Fruit fly (Drosophila melanogaster) whole organism, prepupa: ENCODE data around the gene Grp170.
A peak's percentile ranks its signal among the peaks of the same experiment; 100 is the strongest.

ENCODE experiments used
- Blimp-1 ChIP-seq: fragments of 200-800 bp; sonication (Bioruptor generic); optimal IDR thresholded peaks from 3 replicates; lab custom pipeline; 2017; ENCODE audit warnings: missing biosample characterization, missing genetic modification characterization, mild to moderate bottlenecking, moderate library complexity, missing genetic modification reagents
- CG10631 ChIP-seq: fragments of 200-800 bp; sonication (Bioruptor generic); optimal IDR thresholded peaks from 2 replicates; lab custom pipeline; 2016; ENCODE audit warnings: missing biosample characterization, missing genetic modification characterization
- CG10669 ChIP-seq: fragments of 200-800 bp; sonication (Bioruptor generic); optimal IDR thresholded peaks from 3 replicates; lab custom pipeline; 2018; ENCODE audit warnings: missing biosample characterization, mild to moderate bottlenecking, missing genetic modification characterization, moderate library complexity
- CG11294 ChIP-seq: fragments of 200-800 bp; sonication (Bioruptor generic); IDR thresholded peaks from 2 replicates; pipeline ENCODE4 v1.3.6; 2022; ENCODE audit warnings: missing biosample characterization, missing genetic modification characterization
- CG11902 ChIP-seq: fragments of 200-800 bp; sonication (Bioruptor generic); optimal IDR thresholded peaks from 3 replicates; lab custom pipeline; 2016; ENCODE audit warnings: missing biosample characterization, missing genetic modification characterization
- CG15336 ChIP-seq: fragments of 200-800 bp; sonication (Bioruptor generic); IDR thresholded peaks from 2 replicates; pipeline ENCODE4 v1.3.6; 2022; ENCODE audit warnings: missing biosample characterization, missing genetic modification characterization
- CG1621 ChIP-seq: fragments of 200-800 bp; sonication (Bioruptor generic); optimal IDR thresholded peaks from 3 replicates; lab custom pipeline; 2018; ENCODE audit warnings: missing biosample characterization, mild to moderate bottlenecking, missing genetic modification characterization
- CG3032 ChIP-seq: fragments of 200-800 bp; optimal IDR thresholded peaks from 2 replicates; lab custom pipeline; 2019; ENCODE audit warnings: missing biosample characterization, mild to moderate bottlenecking, missing genetic modification characterization, moderate library complexity
- CG31627 ChIP-seq: fragments of 200-800 bp; sonication (Bioruptor generic); optimal IDR thresholded peaks from 3 replicates; lab custom pipeline; 2016; ENCODE audit warnings: missing biosample characterization, missing genetic modification characterization
- CG32006 ChIP-seq: fragments of 200-800 bp; sonication (Bioruptor generic); optimal IDR thresholded peaks from 3 replicates; lab custom pipeline; 2017; ENCODE audit warnings: missing biosample characterization, mild to moderate bottlenecking, missing genetic modification characterization
- CG34406 ChIP-seq: fragments of 200-800 bp; sonication (Bioruptor generic); optimal IDR thresholded peaks from 3 replicates; lab custom pipeline; 2016; ENCODE audit warnings: missing biosample characterization, missing genetic modification characterization
- CG4318 ChIP-seq: fragments of 200-800 bp; sonication (Bioruptor generic); optimal IDR thresholded peaks from 3 replicates; lab custom pipeline; 2017; ENCODE audit warnings: missing biosample characterization, mild to moderate bottlenecking, missing genetic modification characterization
- CG6163 ChIP-seq: fragments of 200-800 bp; sonication (Bioruptor generic); IDR thresholded peaks from 3 replicates; pipeline ENCODE4 v1.3.6; 2022; ENCODE audit warnings: missing biosample characterization, missing genetic modification characterization
- CG6276 ChIP-seq: fragments of 200-800 bp; sonication (Bioruptor generic); optimal IDR thresholded peaks from 2 replicates; lab custom pipeline; 2017; ENCODE audit warnings: missing biosample characterization, mild to moderate bottlenecking, missing genetic modification characterization
- CG6792 ChIP-seq: fragments of 200-800 bp; sonication (Bioruptor generic); optimal IDR thresholded peaks from 3 replicates; lab custom pipeline; 2016; ENCODE audit warnings: missing biosample characterization, missing genetic modification characterization
- CG6808 ChIP-seq: fragments of 200-800 bp; sonication (Bioruptor generic); optimal IDR thresholded peaks from 3 replicates; lab custom pipeline; 2017; ENCODE audit warnings: missing biosample characterization, missing genetic modification characterization, mild to moderate bottlenecking, moderate library complexity, missing genetic modification reagents
- CG6854 ChIP-seq: fragments of 200-800 bp; sonication (Bioruptor generic); optimal IDR thresholded peaks from 2 replicates; lab custom pipeline; 2017; ENCODE audit warnings: missing biosample characterization, mild to moderate bottlenecking, missing genetic modification characterization
- CG8119 ChIP-seq: fragments of 200-800 bp; sonication (Bioruptor generic); IDR thresholded peaks from 3 replicates; pipeline ENCODE4 v1.3.6; 2022; ENCODE audit warnings: missing biosample characterization, missing genetic modification characterization
- CG8632 ChIP-seq: fragments of 200-800 bp; sonication (Bioruptor generic); optimal IDR thresholded peaks from 3 replicates; lab custom pipeline; 2016; ENCODE audit warnings: missing biosample characterization, missing genetic modification characterization
- CG9139 ChIP-seq: fragments of 200-800 bp; sonication (Bioruptor generic); optimal IDR thresholded peaks from 3 replicates; lab custom pipeline; 2017; ENCODE audit warnings: missing biosample characterization, mild to moderate bottlenecking, missing genetic modification characterization
- Eip75B ChIP-seq: fragments of 200-800 bp; sonication (Bioruptor generic); optimal IDR thresholded peaks from 3 replicates; lab custom pipeline; 2016; ENCODE audit warnings: missing biosample characterization, missing genetic modification characterization
- Eip78C ChIP-seq: fragments of 200-800 bp; sonication (Bioruptor generic); peaks from one replicate; lab custom pipeline; 2016; ENCODE audit warnings: missing biosample characterization, missing genetic modification characterization
- Eip93F ChIP-seq: fragments of 200-800 bp; sonication (Bioruptor generic); optimal IDR thresholded peaks from 2 replicates; lab custom pipeline; 2016; ENCODE audit warnings: missing biosample characterization, mild to moderate bottlenecking, missing genetic modification characterization
- Ets21C ChIP-seq: fragments of 200-800 bp; sonication (Bioruptor generic); optimal IDR thresholded peaks from 3 replicates; lab custom pipeline; 2016; ENCODE audit warnings: missing biosample characterization, missing genetic modification characterization
- Ets96B ChIP-seq: fragments of 200-800 bp; optimal IDR thresholded peaks from 2 replicates; lab custom pipeline; 2019; ENCODE audit warnings: missing biosample characterization, mild to moderate bottlenecking, missing genetic modification characterization, moderate library complexity
- Gug ChIP-seq: fragments of 200-800 bp; sonication (Bioruptor generic); IDR thresholded peaks from 2 replicates; pipeline ENCODE4 v1.3.6; 2022; ENCODE audit warnings: missing biosample characterization, missing genetic modification characterization
- Hr38 ChIP-seq: sonication (Bioruptor generic); optimal IDR thresholded peaks from 2 replicates; lab custom pipeline; 2016; ENCODE audit warnings: missing biosample characterization, missing genetic modification characterization
- Hr39 ChIP-seq: fragments of 200-800 bp; sonication (Bioruptor generic); optimal IDR thresholded peaks from 2 replicates; lab custom pipeline; 2016; ENCODE audit warnings: missing biosample characterization, missing genetic modification characterization
- Hr4 ChIP-seq: fragments of 200-800 bp; sonication (Bioruptor generic); optimal IDR thresholded peaks from 3 replicates; lab custom pipeline; 2016; ENCODE audit warnings: missing biosample characterization, missing genetic modification characterization
- Lpt ChIP-seq: fragments of 200-800 bp; sonication (Bioruptor generic); optimal IDR thresholded peaks from 3 replicates; lab custom pipeline; 2016; ENCODE audit warnings: missing biosample characterization, missing genetic modification characterization
- Met ChIP-seq: fragments of 200-800 bp; sonication (Bioruptor generic); optimal IDR thresholded peaks from 3 replicates; lab custom pipeline; 2016; ENCODE audit warnings: missing biosample characterization, missing genetic modification characterization
- OdsH ChIP-seq: fragments of 200-800 bp; sonication (Bioruptor generic); optimal IDR thresholded peaks from 3 replicates; lab custom pipeline; 2016; ENCODE audit warnings: missing biosample characterization, missing genetic modification characterization
- Sox102F ChIP-seq: fragments of 200-800 bp; sonication (Bioruptor generic); optimal IDR thresholded peaks from 2 replicates; lab custom pipeline; 2016; ENCODE audit warnings: missing biosample characterization, mild to moderate bottlenecking, missing genetic modification characterization
- Sox14 ChIP-seq: fragments of 200-800 bp; sonication (Bioruptor generic); optimal IDR thresholded peaks from 3 replicates; lab custom pipeline; 2016; ENCODE audit warnings: missing biosample characterization, missing genetic modification characterization
- achi ChIP-seq: fragments of 200-800 bp; sonication (Bioruptor generic); optimal IDR thresholded peaks from 3 replicates; lab custom pipeline; 2016; ENCODE audit warnings: missing biosample characterization, missing genetic modification characterization
- cyc ChIP-seq: fragments of 200-800 bp; sonication (Bioruptor generic); optimal IDR thresholded peaks from 3 replicates; lab custom pipeline; 2016; ENCODE audit warnings: missing biosample characterization, missing genetic modification characterization
- dac ChIP-seq: fragments of 200-800 bp; sonication (Bioruptor generic); optimal IDR thresholded peaks from 2 replicates; lab custom pipeline; 2017; ENCODE audit warnings: missing biosample characterization, mild to moderate bottlenecking, missing genetic modification characterization
- dsx ChIP-seq: fragments of 200-800 bp; optimal IDR thresholded peaks from 3 replicates; lab custom pipeline; 2019; ENCODE audit warnings: missing biosample characterization, mild to moderate bottlenecking, missing genetic modification characterization, moderate library complexity; ENCODE audit not compliant: poor library complexity, severe bottlenecking
- eg ChIP-seq: fragments of 200-800 bp; sonication (Bioruptor generic); IDR thresholded peaks from 3 replicates; pipeline ENCODE4 v1.3.6; 2022; ENCODE audit warnings: missing biosample characterization, missing genetic modification characterization
- esn ChIP-seq: fragments of 200-800 bp; sonication (Bioruptor generic); optimal IDR thresholded peaks from 2 replicates; lab custom pipeline; 2016; ENCODE audit warnings: missing biosample characterization, mild to moderate bottlenecking, missing genetic modification characterization, moderate library complexity
- fd59A ChIP-seq: fragments of 200-800 bp; sonication (Bioruptor generic); optimal IDR thresholded peaks from 2 replicates; lab custom pipeline; 2017; ENCODE audit warnings: missing biosample characterization, mild to moderate bottlenecking, missing genetic modification characterization, missing genetic modification reagents
- fkh ChIP-seq: fragments of 200-800 bp; sonication (Bioruptor generic); optimal IDR thresholded peaks from 3 replicates; lab custom pipeline; 2017; ENCODE audit warnings: missing biosample characterization, mild to moderate bottlenecking, missing genetic modification characterization, moderate library complexity
- lz ChIP-seq: fragments of 200-800 bp; sonication (Bioruptor generic); optimal IDR thresholded peaks from 3 replicates; lab custom pipeline; 2016; ENCODE audit warnings: missing biosample characterization, missing genetic modification characterization
- pdm3 ChIP-seq: fragments of 200-800 bp; sonication (Bioruptor generic); optimal IDR thresholded peaks from 3 replicates; lab custom pipeline; 2016; ENCODE audit warnings: missing biosample characterization, missing genetic modification characterization
- ss ChIP-seq, 2 experiments: fragments of 200-800 bp; sonication (Bioruptor generic); optimal IDR thresholded peaks; 2 replicates in 1 of 2; 3 replicates in 1 of 2; lab custom pipeline; 2017 to 2018; ENCODE audit warnings: mild to moderate bottlenecking in 2 of 2, missing biosample characterization in 2 of 2, missing genetic modification characterization in 2 of 2, moderate library complexity in 1 of 2
- svp ChIP-seq: fragments of 200-800 bp; sonication (Bioruptor generic); peaks from one replicate; lab custom pipeline; 2016; ENCODE audit warnings: missing biosample characterization, missing genetic modification characterization

Gene Grp170

DNA sequence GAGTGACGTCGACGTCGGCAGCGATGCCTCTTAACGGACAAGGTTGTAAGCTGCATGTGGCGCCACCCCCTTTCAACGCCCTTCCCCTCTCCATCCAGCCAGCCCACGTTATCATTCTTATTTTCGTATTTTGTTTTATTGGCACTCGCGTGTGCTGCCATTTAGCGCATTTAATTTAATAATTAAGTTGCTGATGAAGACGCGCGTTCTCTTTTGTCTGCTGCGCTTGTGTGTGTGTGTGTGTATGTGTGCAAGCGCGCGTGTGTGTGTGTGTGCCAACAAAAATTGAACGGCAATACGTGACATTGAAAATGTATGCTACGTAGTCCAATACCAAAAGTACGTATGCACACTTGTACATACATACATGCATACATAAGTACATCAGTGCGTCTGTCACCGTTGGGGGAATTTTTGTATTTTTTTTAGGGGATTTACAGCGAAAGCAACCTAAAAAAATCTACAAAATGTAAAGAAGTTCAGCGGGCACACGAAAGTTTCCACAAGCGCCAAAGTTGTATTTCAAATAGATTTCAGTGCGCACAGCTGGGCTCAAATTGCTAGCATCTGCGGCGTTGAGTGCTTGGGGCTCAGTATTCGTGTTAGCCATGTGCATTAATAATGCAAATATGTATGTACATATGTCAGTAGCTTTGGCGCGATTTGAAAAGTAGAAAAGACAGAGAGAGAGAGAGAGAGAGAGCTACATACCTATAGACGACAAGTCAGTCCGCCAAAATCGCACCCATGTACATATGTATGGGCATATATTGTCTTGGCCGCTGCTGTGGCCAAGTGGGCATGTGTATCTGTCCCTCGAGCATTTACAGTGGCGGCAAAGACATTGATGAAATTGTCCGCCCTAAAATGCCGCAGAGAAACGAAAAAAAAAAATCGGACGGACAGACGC, 27.0 kb upstream of the Grp170 start (continued):
- peak; percentile 91 for TF ChIP-seq Eip78C
- TF ChIP-seq ss (GFP tag; optimal IDR thresholded peaks at IDR 0.05; lab: Kevin White, UChicago): peak in 1 of 2 experiments; percentile 15
- TF ChIP-seq Hr4 (GFP tag; lab: Kevin White, UChicago): peak; percentile 72
- TF ChIP-seq esn: peak; percentile 74
- peak; percentile 76 for TF ChIP-seq CG32006
- peak; percentile 64 for TF ChIP-seq CG11902 (GFP tag; lab: Kevin White, UChicago)
- TF ChIP-seq fd59A (GFP tag; lab: Kevin White, UChicago): peak; percentile 62
- peak; percentile 66 for TF ChIP-seq CG34406 (GFP tag; lab: Kevin White, UChicago)
- TF ChIP-seq Hr39: peak; percentile 73
- TF ChIP-seq pdm3 (GFP tag; lab: Kevin White, UChicago): peak; percentile 73
- TF ChIP-seq CG10631 (GFP tag; lab: Kevin White, UChicago): peak; percentile 64
- TF ChIP-seq CG15336 (GFP tag; lab: Robert Waterston, UW): peak; percentile 83
- no peak for TF ChIP-seq Eip93F (GFP tag; lab: Kevin White, UChicago)
- TF ChIP-seq CG9139 (GFP tag; lab: Kevin White, UChicago): no peak
- peak; percentile 75 for TF ChIP-seq CG6792 (GFP tag; lab: Kevin White, UChicago)
- peak; percentile 90 for TF ChIP-seq svp (GFP tag; lab: Kevin White, UChicago)
- peak; percentile 65 for TF ChIP-seq Ets96B (tag; lab: Kevin White, UChicago)
- TF ChIP-seq Gug (GFP tag; lab: Robert Waterston, UW): peak; percentile 66; the same call in 1 of the 2 replicates
- TF ChIP-seq CG10669 (GFP tag; lab: Kevin White, UChicago): peak; percentile 64
- peak; percentile 68 for TF ChIP-seq CG6808 (GFP tag; lab: Kevin White, UChicago)
- peak; percentile 47 for TF ChIP-seq dac
- TF ChIP-seq Eip75B (GFP tag; lab: Kevin White, UChicago): peak; percentile 74
- peak; percentile 58 for TF ChIP-seq CG3032 (tag; lab: Kevin White, UChicago)
- peak; percentile 62 for TF ChIP-seq Lpt (GFP tag; lab: Kevin White, UChicago)
- TF ChIP-seq CG6854: no peak
- peak; percentile 65 for TF ChIP-seq Sox14 (GFP tag; lab: Kevin White, UChicago)
- TF ChIP-seq achi (GFP tag; lab: Kevin White, UChicago): peak; percentile 63
- peak; percentile 69 for TF ChIP-seq Sox102F

DNA sequence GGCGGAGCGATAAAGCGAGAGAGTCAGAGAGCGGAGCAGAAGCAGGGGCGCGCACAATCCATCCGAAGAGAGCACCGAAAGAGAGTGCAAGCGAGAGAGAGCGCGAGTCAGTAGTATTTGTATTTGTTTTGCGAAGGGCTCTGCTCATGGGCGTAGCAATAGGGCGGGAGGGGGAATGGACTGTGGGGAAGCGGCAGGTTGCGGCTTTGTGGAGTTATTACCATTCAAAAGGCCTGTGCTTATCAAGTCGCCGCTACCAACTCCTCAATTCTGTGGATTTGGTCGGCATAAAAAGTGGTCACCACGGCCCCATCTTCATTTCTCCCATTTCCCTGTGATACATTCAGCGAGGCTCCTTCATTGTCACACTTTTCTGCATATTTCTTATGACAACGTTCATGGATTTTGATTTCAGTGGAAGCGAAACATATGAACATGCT, 26.2 kb upstream of the Grp170 start:
- TF ChIP-seq CG6792 (GFP tag; lab: Kevin White, UChicago) (peak; percentile 61), CG31627 (GFP tag; lab: Kevin White, UChicago) (peak; percentile 67), dsx (GFP tag; lab: Kevin White, UChicago) (peak; percentile 36), CG6276 (GFP tag; lab: Kevin White, UChicago) (peak; percentile 47), Blimp-1 (GFP tag; lab: Kevin White, UChicago) (peak; percentile 37), CG6854 (no peak), CG10669 (GFP tag; lab: Kevin White, UChicago) (peak; percentile 65), svp (GFP tag; lab: Kevin White, UChicago) (peak; percentile 53), CG4318 (GFP tag; lab: Kevin White, UChicago) (peak; percentile 46), CG8632 (GFP tag; lab: Kevin White, UChicago) (peak; percentile 69), Ets96B (tag; lab: Kevin White, UChicago) (peak; percentile 66), fkh (GFP tag; lab: Kevin White, UChicago) (peak; percentile 76), esn (peak; percentile 4), CG6808 (GFP tag; lab: Kevin White, UChicago) (peak; percentile 56), CG8119 (GFP tag; lab: Robert Waterston, UW) (peak; percentile 47; the same call in 1 of the 3 replicates), CG15336 (GFP tag; lab: Robert Waterston, UW) (peak; percentile 45; the same call in 1 of the 2 replicates), dac (peak; percentile 40), CG11294 (GFP tag; lab: Robert Waterston, UW) (peak; percentile 68), eg (GFP tag; lab: Robert Waterston, UW) (no peak), Sox14 (GFP tag; lab: Kevin White, UChicago) (peak; percentile 9), Hr38 (GFP tag; lab: Kevin White, UChicago) (no peak), CG6163 (GFP tag; lab: Robert Waterston, UW) (peak; percentile 63), Hr39 (peak; percentile 71), OdsH (GFP tag; lab: Kevin White, UChicago) (peak; percentile 73), lz (GFP tag; lab: Kevin White, UChicago) (peak; percentile 67), Ets21C (GFP tag; lab: Kevin White, UChicago) (peak; percentile 49), CG1621 (tag; lab: Kevin White, UChicago) (peak; percentile 67), achi (GFP tag; lab: Kevin White, UChicago) (peak; percentile 70), Met (GFP tag; lab: Kevin White, UChicago) (peak; percentile 63), cyc (peak; percentile 56), Eip78C (peak; percentile 56), pdm3 (GFP tag; lab: Kevin White, UChicago) (peak; percentile 54)
